Worm (Caenorhabditis elegans) whole organism, midembryonic: ENCODE results near the gene mec-1.

Experiments used
- T22C8.4 ChIP-seq: fragments of 200-800 bp; sonication (Bioruptor generic); IDR thresholded peaks from 2 replicates; pipeline ENCODE4 v1.3.6; 2022; ENCODE audit warnings: missing genetic modification characterization, missing compliant biosample characterization
- cog-1 ChIP-seq: sonication (generic microtip); optimal IDR thresholded peaks from 2 replicates; lab custom pipeline; 2016; ENCODE audit warnings: missing genetic modification characterization, missing compliant biosample characterization
- flt-1 ChIP-seq: fragments of 200-800 bp; sonication (Bioruptor generic); IDR thresholded peaks from 2 replicates; pipeline ENCODE4 v1.3.6; 2022; ENCODE audit warnings: missing genetic modification characterization, missing compliant biosample characterization
- klf-2 ChIP-seq: fragments of 200-800 bp; sonication (Bioruptor generic); conservative IDR thresholded peaks from 2 replicates; pipeline ENCODE4 v1.3.6; 2022; ENCODE audit warnings: missing genetic modification reagents, missing genetic modification characterization, missing compliant biosample characterization
- med-1 ChIP-seq: sonication (generic microtip); optimal IDR thresholded peaks from 2 replicates; lab custom pipeline; 2017; ENCODE audit warnings: missing genetic modification characterization, mild to moderate bottlenecking, missing compliant biosample characterization, antibody characterized with exemption, missing genetic modification reagents; ENCODE audit not compliant: insufficient read depth
- ref-1 ChIP-seq: fragments of 200-800 bp; sonication (Bioruptor generic); conservative IDR thresholded peaks from 2 replicates; pipeline ENCODE4 v1.3.6; 2022; ENCODE audit warnings: missing genetic modification reagents, missing genetic modification characterization, missing compliant biosample characterization
- tab-1 ChIP-seq: fragments of 200-800 bp; sonication (Bioruptor generic); IDR thresholded peaks from 2 replicates; pipeline ENCODE4 v1.3.6; 2022; ENCODE audit warnings: missing genetic modification characterization, missing compliant biosample characterization
- ztf-23 ChIP-seq: fragments of 200-800 bp; sonication (Bioruptor generic); IDR thresholded peaks from 2 replicates; pipeline ENCODE4 v1.3.6; 2022; ENCODE audit warnings: missing genetic modification reagents, missing genetic modification characterization, missing compliant biosample characterization
- ztf-29 ChIP-seq: fragments of 200-800 bp; sonication (Bioruptor generic); IDR thresholded peaks from 2 replicates; pipeline ENCODE4 v1.3.6; 2022; ENCODE audit warnings: missing genetic modification reagents, missing genetic modification characterization, missing compliant biosample characterization

The mec-1 gene

ce11 chrV:7003850-7004249 is 47.5 kb downstream of the mec-1 start, which contains the start of gene srab-4:
Gene srab-4, plus strand, starts transcription at chrV:7004150.
- TF ChIP-seq med-1 (GFP tag; lab: Kevin White, UChicago) (no peak), klf-2 (GFP tag; lab: Robert Waterston, UW) (no peak)

- TF ChIP-seq cog-1 (tag; lab: Kevin White, UChicago) (no peak), klf-2 (GFP tag; lab: Robert Waterston, UW) (no peak), tab-1 (GFP tag; lab: Robert Waterston, UW) (no peak), ztf-23 (GFP tag; lab: Robert Waterston, UW) (no peak), ref-1 (GFP tag; lab: Robert Waterston, UW) (no peak), T22C8.4 (GFP tag; lab: Robert Waterston, UW) (no peak), flt-1 (GFP tag; lab: Robert Waterston, UW) (no peak), med-1 (GFP tag; lab: Kevin White, UChicago) (no peak), ztf-29 (GFP tag; lab: Robert Waterston, UW) (no peak)
Measured at ce11 chrV:7005964-7006363, 49.6 kb downstream of the mec-1 start, which contains the start of gene spig-10. Gene spig-10, plus strand, starts transcription at chrV:7006264.

ce11 chrV:7007307-7007706 is 51.0 kb downstream of the mec-1 start, which contains the start of gene drd-10:
Gene drd-10, plus strand, starts transcription at chrV:7007607.
- TF ChIP-seq ztf-29 (GFP tag; lab: Robert Waterston, UW): no peak
- TF ChIP-seq med-1 (GFP tag; lab: Kevin White, UChicago): no peak
- TF ChIP-seq flt-1 (GFP tag; lab: Robert Waterston, UW): no peak
- no peak for TF ChIP-seq ztf-23 (GFP tag; lab: Robert Waterston, UW)
- no peak for TF ChIP-seq tab-1 (GFP tag; lab: Robert Waterston, UW)
- TF ChIP-seq klf-2 (GFP tag; lab: Robert Waterston, UW): no peak
- no peak for TF ChIP-seq T22C8.4 (GFP tag; lab: Robert Waterston, UW)

ce11 chrV:7009461-7009860 is 53.1 kb downstream of the mec-1 start, which contains the start of gene C33G8.2:
Gene C33G8.2, plus strand, starts transcription at chrV:7009761.
- TF ChIP-seq T22C8.4 (GFP tag; lab: Robert Waterston, UW) (no peak), tab-1 (GFP tag; lab: Robert Waterston, UW) (no peak), ztf-23 (GFP tag; lab: Robert Waterston, UW) (no peak), klf-2 (GFP tag; lab: Robert Waterston, UW) (no peak), ref-1 (GFP tag; lab: Robert Waterston, UW) (no peak), cog-1 (tag; lab: Kevin White, UChicago) (no peak)

- no peak for TF ChIP-seq flt-1 (GFP tag; lab: Robert Waterston, UW)
- TF ChIP-seq ztf-29 (GFP tag; lab: Robert Waterston, UW): no peak
- no peak for TF ChIP-seq ref-1 (GFP tag; lab: Robert Waterston, UW)
- TF ChIP-seq cog-1 (tag; lab: Kevin White, UChicago): no peak
- TF ChIP-seq T22C8.4 (GFP tag; lab: Robert Waterston, UW): no peak
- TF ChIP-seq tab-1 (GFP tag; lab: Robert Waterston, UW): no peak
- TF ChIP-seq med-1 (GFP tag; lab: Kevin White, UChicago): no peak
- no peak for TF ChIP-seq klf-2 (GFP tag; lab: Robert Waterston, UW)
- TF ChIP-seq ztf-23 (GFP tag; lab: Robert Waterston, UW): no peak
Measured at ce11 chrV:7012617-7013016, 56.3 kb downstream of the mec-1 start, which contains the start of gene srw-127. Gene srw-127, plus strand, starts transcription at chrV:7012917.

- TF ChIP-seq ztf-29 (GFP tag; lab: Robert Waterston, UW): no peak
- TF ChIP-seq tab-1 (GFP tag; lab: Robert Waterston, UW): no peak
- no peak for TF ChIP-seq klf-2 (GFP tag; lab: Robert Waterston, UW)
- TF ChIP-seq cog-1 (tag; lab: Kevin White, UChicago): no peak
- TF ChIP-seq ztf-23 (GFP tag; lab: Robert Waterston, UW): no peak
- no peak for TF ChIP-seq flt-1 (GFP tag; lab: Robert Waterston, UW)
- TF ChIP-seq T22C8.4 (GFP tag; lab: Robert Waterston, UW): no peak
- no peak for TF ChIP-seq ref-1 (GFP tag; lab: Robert Waterston, UW)
- no peak for TF ChIP-seq med-1 (GFP tag; lab: Kevin White, UChicago)
Measured at ce11 chrV:7015872-7016271, 59.5 kb downstream of the mec-1 start, which contains the start of gene C33G8.13. Gene C33G8.13, minus strand, starts transcription at chrV:7015972.
